Fruit fly (Drosophila melanogaster) whole organism, embryonic: Measurements from ENCODE around the gene Dhc36C.

Experiments used
- Antp ChIP-seq: fragments of 200-800 bp; sonication (Bioruptor generic); optimal IDR thresholded peaks from 3 replicates; lab custom pipeline; 2016; ENCODE audit warnings: missing biosample characterization, missing genetic modification characterization
- B-H2 ChIP-seq: fragments of 200-800 bp; sonication (Bioruptor generic); optimal IDR thresholded peaks from 2 replicates; lab custom pipeline; 2018; ENCODE audit warnings: missing biosample characterization, mild to moderate bottlenecking, missing genetic modification characterization
- Bteb2 ChIP-seq: fragments of 200-800 bp; sonication (Bioruptor generic); optimal IDR thresholded peaks from 2 replicates; lab custom pipeline; 2016; ENCODE audit warnings: missing biosample characterization, missing genetic modification characterization
- C15 ChIP-seq: fragments of 200-800 bp; sonication (Bioruptor generic); IDR thresholded peaks from 3 replicates; pipeline ENCODE4 v1.3.6; 2022; ENCODE audit warnings: missing biosample characterization, missing genetic modification characterization
- CG10543 ChIP-seq: fragments of 200-800 bp; sonication (Bioruptor generic); optimal IDR thresholded peaks from 3 replicates; lab custom pipeline; 2017; ENCODE audit warnings: missing biosample characterization, mild to moderate bottlenecking, missing genetic modification characterization, moderate library complexity
- CG12104 ChIP-seq: fragments of 200-800 bp; sonication (Bioruptor generic); optimal IDR thresholded peaks from 3 replicates; lab custom pipeline; 2016; ENCODE audit warnings: missing biosample characterization, missing genetic modification characterization
- CG12219 ChIP-seq: fragments of 200-800 bp; sonication (Bioruptor generic); optimal IDR thresholded peaks from 3 replicates; lab custom pipeline; 2018; ENCODE audit warnings: missing biosample characterization, mild to moderate bottlenecking, missing genetic modification characterization
- CG1233 ChIP-seq: fragments of 200-800 bp; sonication (Bioruptor generic); optimal IDR thresholded peaks from 4 replicates; lab custom pipeline; 2018; ENCODE audit warnings: missing biosample characterization, mild to moderate bottlenecking, missing genetic modification characterization
- CG12659 ChIP-seq: fragments of 200-800 bp; sonication (Bioruptor generic); optimal IDR thresholded peaks from 3 replicates; lab custom pipeline; 2017; ENCODE audit warnings: mild to moderate bottlenecking, missing biosample characterization, missing genetic modification reagents, missing genetic modification characterization
- CG12769 ChIP-seq: fragments of 200-800 bp; sonication (Bioruptor generic); optimal IDR thresholded peaks from 2 replicates; lab custom pipeline; 2019; ENCODE audit warnings: missing biosample characterization, mild to moderate bottlenecking, missing genetic modification characterization, moderate library complexity
- CG13894 ChIP-seq: fragments of 200-800 bp; sonication (Bioruptor generic); optimal IDR thresholded peaks from 3 replicates; lab custom pipeline; 2018; ENCODE audit warnings: missing biosample characterization, mild to moderate bottlenecking, missing genetic modification characterization, moderate library complexity
- CG15269 ChIP-seq: fragments of 200-800 bp; sonication (Bioruptor generic); optimal IDR thresholded peaks from 2 replicates; lab custom pipeline; 2018; ENCODE audit warnings: missing biosample characterization, mild to moderate bottlenecking, missing genetic modification characterization, moderate library complexity
- CG15479 ChIP-seq: fragments of 200-800 bp; sonication (Bioruptor generic); optimal IDR thresholded peaks from 3 replicates; lab custom pipeline; 2019; ENCODE audit warnings: missing biosample characterization, mild to moderate bottlenecking, missing genetic modification characterization, moderate library complexity
- CG15696 ChIP-seq: fragments of 200-800 bp; sonication (Bioruptor generic); optimal IDR thresholded peaks from 2 replicates; lab custom pipeline; 2019; ENCODE audit warnings: missing biosample characterization, mild to moderate bottlenecking, missing genetic modification characterization, moderate library complexity
- CG17568 ChIP-seq: fragments of 200-800 bp; sonication (Bioruptor generic); optimal IDR thresholded peaks from 2 replicates; lab custom pipeline; 2018; ENCODE audit warnings: missing biosample characterization, mild to moderate bottlenecking, missing genetic modification characterization, moderate library complexity
- CG33213 ChIP-seq: fragments of 200-800 bp; sonication (Bioruptor generic); optimal IDR thresholded peaks from 3 replicates; lab custom pipeline; 2016; ENCODE audit warnings: missing biosample characterization, missing genetic modification characterization
- CG3995 ChIP-seq: fragments of 200-800 bp; sonication (Bioruptor generic); optimal IDR thresholded peaks from 3 replicates; lab custom pipeline; 2016; ENCODE audit warnings: missing biosample characterization, missing genetic modification characterization
- CG4854 ChIP-seq: fragments of 200-800 bp; sonication (Bioruptor generic); optimal IDR thresholded peaks from 2 replicates; lab custom pipeline; 2016; ENCODE audit warnings: missing biosample characterization, missing genetic modification characterization, inconsistent platforms
- CG6683 ChIP-seq: fragments of 200-800 bp; sonication (Bioruptor generic); optimal IDR thresholded peaks from 2 replicates; lab custom pipeline; 2017; ENCODE audit warnings: missing biosample characterization, mild to moderate bottlenecking, missing genetic modification characterization, missing genetic modification reagents
- CG6854 ChIP-seq: fragments of 200-800 bp; sonication (Bioruptor generic); optimal IDR thresholded peaks from 3 replicates; lab custom pipeline; 2017; ENCODE audit warnings: missing biosample characterization, mild to moderate bottlenecking, missing genetic modification characterization
- CG7987 ChIP-seq: fragments of 200-800 bp; sonication (Bioruptor generic); optimal IDR thresholded peaks from 2 replicates; lab custom pipeline; 2018; ENCODE audit warnings: missing biosample characterization, mild to moderate bottlenecking, missing genetic modification characterization, moderate library complexity
- CHES-1-like ChIP-seq: fragments of 200-800 bp; sonication (Bioruptor generic); optimal IDR thresholded peaks from 2 replicates; lab custom pipeline; 2016; ENCODE audit warnings: missing biosample characterization, missing genetic modification characterization
- Camta ChIP-seq: fragments of 200-800 bp; sonication (Bioruptor generic); optimal IDR thresholded peaks from 2 replicates; lab custom pipeline; 2016; ENCODE audit warnings: missing biosample characterization, missing genetic modification characterization
- CrebB ChIP-seq: fragments of 200-800 bp; sonication (Bioruptor generic); optimal IDR thresholded peaks from 3 replicates; lab custom pipeline; 2018; ENCODE audit warnings: missing biosample characterization, mild to moderate bottlenecking, missing genetic modification characterization
- D ChIP-seq, 2 experiments: fragments of 200-800 bp in 1 of 2; fragments of >200 bp in 1 of 2; sonication (Bioruptor generic) in 1 of 2; optimal IDR thresholded peaks; 2 replicates in 1 of 2; 3 replicates in 1 of 2; lab custom pipeline; 2017; ENCODE audit warnings: mild to moderate bottlenecking in 1 of 2, missing biosample characterization in 1 of 2, missing genetic modification characterization in 1 of 2, missing genetic modification reagents in 1 of 2
- Dad ChIP-seq: fragments of 200-800 bp; sonication (Bioruptor generic); optimal IDR thresholded peaks from 3 replicates; lab custom pipeline; 2016; ENCODE audit warnings: missing biosample characterization, missing genetic modification characterization
- Dek ChIP-seq: fragments of 200-800 bp; sonication (Bioruptor generic); optimal IDR thresholded peaks from 3 replicates; lab custom pipeline; 2019; ENCODE audit warnings: missing biosample characterization, mild to moderate bottlenecking, missing genetic modification characterization, moderate library complexity
- Dip3 ChIP-seq: fragments of 200-800 bp; sonication (Bioruptor generic); optimal IDR thresholded peaks from 3 replicates; lab custom pipeline; 2016; ENCODE audit warnings: missing biosample characterization, missing genetic modification characterization
- Fer1 ChIP-seq: fragments of 200-800 bp; sonication (Bioruptor generic); optimal IDR thresholded peaks from 2 replicates; lab custom pipeline; 2017; ENCODE audit warnings: missing biosample characterization, mild to moderate bottlenecking, missing genetic modification characterization
- HHEX ChIP-seq: fragments of 200-800 bp; sonication (Bioruptor generic); optimal IDR thresholded peaks from 3 replicates; lab custom pipeline; 2017; ENCODE audit warnings: missing biosample characterization, mild to moderate bottlenecking, missing genetic modification characterization, missing genetic modification reagents
- Lpt ChIP-seq: fragments of >200 bp; optimal IDR thresholded peaks from 2 replicates; lab custom pipeline; 2018; ENCODE audit warnings: missing biosample characterization, missing genetic modification characterization
- Meics ChIP-seq: fragments of 200-800 bp; sonication (Bioruptor generic); optimal IDR thresholded peaks from 2 replicates; lab custom pipeline; 2017; ENCODE audit warnings: missing biosample characterization, mild to moderate bottlenecking, missing genetic modification characterization
- PHDP ChIP-seq: fragments of 200-800 bp; sonication (Bioruptor generic); optimal IDR thresholded peaks from 3 replicates; lab custom pipeline; 2018; ENCODE audit warnings: missing biosample characterization, mild to moderate bottlenecking, missing genetic modification characterization, moderate library complexity
- ato ChIP-seq: fragments of 200-800 bp; sonication (Bioruptor generic); IDR thresholded peaks from 2 replicates; pipeline ENCODE4 v1.3.6; 2022; ENCODE audit warnings: missing biosample characterization, missing genetic modification characterization; ENCODE audit not compliant: partially characterized antibody
- bcd ChIP-seq: fragments of 200-800 bp; sonication (Bioruptor generic); optimal IDR thresholded peaks from 2 replicates; lab custom pipeline; 2017; ENCODE audit warnings: missing biosample characterization, mild to moderate bottlenecking, missing genetic modification characterization
- cg ChIP-seq: fragments of 200-800 bp; sonication (Bioruptor generic); optimal IDR thresholded peaks from 3 replicates; lab custom pipeline; 2019; ENCODE audit warnings: missing biosample characterization, mild to moderate bottlenecking, missing genetic modification characterization, moderate library complexity
- chif ChIP-seq, 2 experiments: fragments of 200-800 bp; sonication (Bioruptor generic); optimal IDR thresholded peaks; 3 replicates each; lab custom pipeline; 2016; ENCODE audit warnings: missing biosample characterization in 2 of 2, missing genetic modification characterization in 2 of 2
- exex ChIP-seq: fragments of 200-800 bp; sonication (Bioruptor generic); optimal IDR thresholded peaks from 4 replicates; lab custom pipeline; 2018; ENCODE audit warnings: missing biosample characterization, mild to moderate bottlenecking, missing genetic modification characterization, moderate library complexity
- her ChIP-seq: fragments of 200-800 bp; sonication (Bioruptor generic); optimal IDR thresholded peaks from 2 replicates; lab custom pipeline; 2016; ENCODE audit warnings: missing biosample characterization, missing genetic modification characterization
- hkb ChIP-seq, 2 experiments: fragments of 200-800 bp in 1 of 2; fragments of >200 bp in 1 of 2; sonication (Bioruptor generic) in 1 of 2; IDR thresholded peaks in 1 of 2; optimal IDR thresholded peaks in 1 of 2; 2 replicates each; pipeline versions ENCODE4 v1.3.6 to Lab custom; 2017 to 2022; ENCODE audit warnings: missing biosample characterization in 1 of 2, missing genetic modification characterization in 1 of 2
- lilli ChIP-seq: fragments of 200-800 bp; sonication (Bioruptor generic); optimal IDR thresholded peaks from 3 replicates; lab custom pipeline; 2016; ENCODE audit warnings: missing biosample characterization, missing genetic modification characterization
- nau ChIP-seq: fragments of 200-800 bp; sonication (Bioruptor generic); optimal IDR thresholded peaks from 3 replicates; lab custom pipeline; 2017; ENCODE audit warnings: missing biosample characterization, mild to moderate bottlenecking, missing genetic modification characterization, missing genetic modification reagents
- oc ChIP-seq: fragments of 200-800 bp; sonication (Bioruptor generic); optimal IDR thresholded peaks from 2 replicates; lab custom pipeline; 2018; ENCODE audit warnings: missing biosample characterization, mild to moderate bottlenecking, missing genetic modification characterization, moderate library complexity
- pfk ChIP-seq: fragments of 200-800 bp; sonication (Bioruptor generic); optimal IDR thresholded peaks from 2 replicates; lab custom pipeline; 2018; ENCODE audit warnings: missing biosample characterization, mild to moderate bottlenecking, missing genetic modification characterization, moderate library complexity
- row ChIP-seq: fragments of 200-800 bp; sonication (Bioruptor generic); IDR thresholded peaks from 3 replicates; pipeline ENCODE4 v1.3.6; 2022; ENCODE audit warnings: missing biosample characterization, missing genetic modification characterization
- sug ChIP-seq: fragments of 200-800 bp; optimal IDR thresholded peaks from 2 replicates; lab custom pipeline; 2019; ENCODE audit warnings: missing biosample characterization, mild to moderate bottlenecking, missing genetic modification characterization, moderate library complexity
- tup ChIP-seq: fragments of 200-800 bp; sonication (Bioruptor generic); optimal IDR thresholded peaks from 2 replicates; lab custom pipeline; 2016; ENCODE audit warnings: missing biosample characterization, mild to moderate bottlenecking, missing genetic modification characterization, moderate library complexity
- unpg ChIP-seq: fragments of 200-800 bp; sonication (Bioruptor generic); optimal IDR thresholded peaks from 3 replicates; lab custom pipeline; 2018; ENCODE audit warnings: missing biosample characterization, mild to moderate bottlenecking, missing genetic modification characterization, moderate library complexity
- z ChIP-seq: fragments of 200-800 bp; sonication (Bioruptor generic); IDR thresholded peaks from 3 replicates; pipeline ENCODE4 v1.3.6; 2022; ENCODE audit warnings: missing biosample characterization, missing genetic modification characterization

Dhc36C gene

dm6 chr2L:17470630-17471029, 30.6 kb upstream of the Dhc36C start:
- TF ChIP-seq Camta (GFP tag; lab: Kevin White, UChicago), result peak; percentile 42
- peak; percentile 15; the same call in 1 of the 3 replicates for TF ChIP-seq C15 (GFP tag; lab: Robert Waterston, UW)
- TF ChIP-seq Dip3 (GFP tag; lab: Kevin White, UChicago), result peak; percentile 49
- peak; percentile 70 for TF ChIP-seq CG17568 (GFP tag; lab: Kevin White, UChicago)
- peak; percentile 57 for TF ChIP-seq CG12659 (GFP tag; lab: Kevin White, UChicago)
- TF ChIP-seq CG1233 (GFP tag; lab: Kevin White, UChicago), result peak; percentile 64
- peak; percentile 91 for TF ChIP-seq CG12769
- TF ChIP-seq CG33213 (GFP tag; lab: Kevin White, UChicago), result peak; percentile 22
- TF ChIP-seq lilli (GFP tag; lab: Kevin White, UChicago), result peak; percentile 8
- TF ChIP-seq z (GFP tag; lab: Robert Waterston, UW), result no peak
- peak; percentile 14 for TF ChIP-seq tup (GFP tag; lab: Kevin White, UChicago)
- peak; percentile 66 for TF ChIP-seq sug
- peak; percentile 36 for TF ChIP-seq CG3995
- TF ChIP-seq hkb (optimal IDR thresholded peaks at IDR 0.05; lab: Kevin White, UChicago), result no peak
- TF ChIP-seq hkb (GFP tag; IDR thresholded peaks at IDR 0.05; lab: Robert Waterston, UW), result peak; percentile 65
- peak; percentile 66 for TF ChIP-seq CG4854
- TF ChIP-seq CG6854 (GFP tag; lab: Kevin White, UChicago), result peak; percentile 80
- peak; percentile 85 for TF ChIP-seq Fer1 (GFP tag; lab: Kevin White, UChicago)
- peak; percentile 84 for TF ChIP-seq Meics (GFP tag; lab: Kevin White, UChicago)
- peak; percentile 80 for TF ChIP-seq CG7987 (GFP tag; lab: Kevin White, UChicago)
- TF ChIP-seq Dek, result peak; percentile 69
- peak; percentile 56 for TF ChIP-seq CG15269
- TF ChIP-seq her (GFP tag; lab: Kevin White, UChicago), result peak; percentile 49
- peak; percentile 2 for TF ChIP-seq Dad (GFP tag; lab: Kevin White, UChicago)
- peak; percentile 79 for TF ChIP-seq CG13894 (tag; lab: Kevin White, UChicago)
- TF ChIP-seq CHES-1-like (GFP tag; lab: Kevin White, UChicago), result peak; percentile 55
- no peak for TF ChIP-seq cg (GFP tag; lab: Kevin White, UChicago)
- peak in 1 of 2 experiments; percentile 27 for TF ChIP-seq chif (GFP tag; optimal IDR thresholded peaks at IDR 0.05; lab: Kevin White, UChicago)
- peak; percentile 24 for TF ChIP-seq CG15696 (tag; lab: Kevin White, UChicago)
- TF ChIP-seq CG12104, result peak; percentile 33
- TF ChIP-seq bcd, result peak; percentile 55
- TF ChIP-seq oc (tag; lab: Kevin White, UChicago), result no peak
- TF ChIP-seq row (GFP tag; lab: Robert Waterston, UW), result no peak
- no peak for TF ChIP-seq CG15479 (GFP tag; lab: Kevin White, UChicago)
- no peak for TF ChIP-seq Antp
- no peak for TF ChIP-seq D (optimal IDR thresholded peaks at IDR 0.05; lab: Kevin White, UChicago)
- TF ChIP-seq D (GFP tag; optimal IDR thresholded peaks at IDR 0.05; lab: Kevin White, UChicago), result no peak
- TF ChIP-seq ato (GFP tag; lab: Robert Waterston, UW), result no peak
- TF ChIP-seq pfk (GFP tag; lab: Kevin White, UChicago), result peak; percentile 16
- peak; percentile 73 for TF ChIP-seq CG6683 (GFP tag; lab: Kevin White, UChicago)
- TF ChIP-seq PHDP (tag; lab: Kevin White, UChicago), result peak; percentile 85
- peak; percentile 76 for TF ChIP-seq HHEX
- peak; percentile 54 for TF ChIP-seq unpg (GFP tag; lab: Kevin White, UChicago)
- TF ChIP-seq nau, result peak; percentile 26
- TF ChIP-seq exex (tag; lab: Kevin White, UChicago), result peak; percentile 33
- peak; percentile 69 for TF ChIP-seq CrebB (tag; lab: Kevin White, UChicago)
- TF ChIP-seq CG10543 (GFP tag; lab: Kevin White, UChicago), result peak; percentile 69
- peak; percentile 75 for TF ChIP-seq Bteb2 (GFP tag; lab: Kevin White, UChicago)
- TF ChIP-seq CG12219 (GFP tag; lab: Kevin White, UChicago), result no peak
- peak; percentile 89 for TF ChIP-seq B-H2
- TF ChIP-seq Lpt (GFP tag; lab: Kevin White, UChicago), result no peak
